Fruit fly (Drosophila melanogaster) whole organism, adult: ENCODE results near the gene CG11815.

Source experiments
- bab1 ChIP-seq: fragments of 200-800 bp; sonication (Bioruptor generic); optimal IDR thresholded peaks from 3 replicates; lab custom pipeline; 2019; ENCODE audit warnings: missing biosample characterization, mild to moderate bottlenecking, missing genetic modification characterization, moderate library complexity
- ovo ChIP-seq: fragments of 200-800 bp; sonication (Bioruptor generic); optimal IDR thresholded peaks from 2 replicates; lab custom pipeline; 2016; ENCODE audit warnings: missing biosample characterization, missing genetic modification characterization

- TF ChIP-seq ovo (GFP tag; lab: Kevin White, UChicago), result no peak
- TF ChIP-seq bab1 (GFP tag; lab: Kevin White, UChicago), result no peak
Observed at dm6 chr3L:1968401-1968800, 2.6 kb downstream of the CG11815 start.
